Worm (Caenorhabditis elegans): Measurements from ENCODE around the gene cut-1.

ce11 chrII:11241497-11241896, 27.4 kb upstream of the cut-1 start:
- TF ChIP-seq flh-1 (GFP tag; optimal IDR thresholded peaks at IDR 0.05) (no peak), blmp-1 (tag; optimal IDR thresholded peaks at IDR 0.05) (no peak), ceh-39 (tag; optimal IDR thresholded peaks at IDR 0.05) (no peak)

Data from whole organism, mixed stage, embryonic.